Fruit fly (Drosophila melanogaster) whole organism, wandering third instar larva: ENCODE results near the gene dbo.

ENCODE experiments used
- CG32264 ChIP-seq: fragments of 200-800 bp; sonication (Bioruptor generic); optimal IDR thresholded peaks from 2 replicates; lab custom pipeline; 2016; ENCODE audit warnings: missing biosample characterization, missing genetic modification characterization
- CrebA ChIP-seq: fragments of 200-800 bp; sonication (Bioruptor generic); optimal IDR thresholded peaks from 2 replicates; lab custom pipeline; 2016; ENCODE audit warnings: missing biosample characterization, mild to moderate bottlenecking, missing genetic modification characterization, borderline replicate concordance
- Jra ChIP-seq: sonication (Bioruptor generic); optimal IDR thresholded peaks from 2 replicates; lab custom pipeline; 2016; ENCODE audit warnings: missing biosample characterization, missing genetic modification characterization
- OdsH ChIP-seq: fragments of 200-800 bp; sonication (Bioruptor generic); optimal IDR thresholded peaks from 2 replicates; lab custom pipeline; 2016; ENCODE audit warnings: missing biosample characterization, mild to moderate bottlenecking, missing genetic modification characterization
- Vsx2 ChIP-seq: fragments of 200-300, 225-300 bp; sonication (Bioruptor generic); optimal IDR thresholded peaks from 2 replicates; lab custom pipeline; 2018; ENCODE audit warnings: missing biosample characterization, missing genetic modification characterization; ENCODE audit not compliant: partially characterized antibody
- ey ChIP-seq: fragments of 200-800 bp; sonication (Bioruptor generic); optimal IDR thresholded peaks from 2 replicates; lab custom pipeline; 2016; ENCODE audit warnings: missing biosample characterization, missing genetic modification characterization
- h ChIP-seq: fragments of 200-800 bp; sonication (Bioruptor generic); optimal IDR thresholded peaks from 3 replicates; lab custom pipeline; 2016; ENCODE audit warnings: missing biosample characterization, mild to moderate bottlenecking, missing genetic modification characterization
- jim ChIP-seq: fragments of 175-275, 200-325 bp; sonication (Bioruptor generic); optimal IDR thresholded peaks from 2 replicates; lab custom pipeline; 2016; ENCODE audit warnings: missing biosample characterization, mild to moderate bottlenecking, missing genetic modification characterization
- pan ChIP-seq: fragments of >200 bp; optimal IDR thresholded peaks from 2 replicates; lab custom pipeline; 2017
- psq ChIP-seq: fragments of 200-800 bp; sonication (Bioruptor generic); optimal IDR thresholded peaks from 3 replicates; lab custom pipeline; 2017; ENCODE audit warnings: missing biosample characterization, mild to moderate bottlenecking, missing genetic modification characterization, moderate library complexity
- tai ChIP-seq: sonication (Bioruptor generic); optimal IDR thresholded peaks from 2 replicates; lab custom pipeline; 2016; ENCODE audit warnings: missing biosample characterization, missing genetic modification characterization
- usp ChIP-seq: fragments of >200 bp; optimal IDR thresholded peaks from 2 replicates; lab custom pipeline; 2017; ENCODE audit warnings: missing biosample characterization, missing genetic modification characterization

DNA sequence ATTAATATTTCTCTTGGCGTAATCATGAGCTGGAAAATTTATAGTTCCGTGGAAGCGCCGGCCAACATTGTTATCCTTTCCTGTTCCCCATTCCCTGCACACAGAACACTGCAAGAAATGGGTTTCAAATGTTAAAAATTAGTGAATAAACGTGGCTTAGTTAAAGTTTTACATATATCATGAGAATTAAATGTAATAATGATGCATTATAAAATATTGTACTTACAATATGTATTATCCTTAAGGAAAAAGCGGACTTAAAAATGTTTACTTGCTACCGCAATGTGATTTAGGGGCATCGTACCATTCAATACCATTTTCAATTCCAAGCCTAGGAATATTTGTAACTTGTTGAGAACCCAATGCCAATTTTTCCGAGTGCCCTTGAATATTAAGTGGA lies 24.0 kb upstream of the dbo start:
- TF ChIP-seq ey (GFP tag; lab: Kevin White, UChicago) (no peak), pan (lab: Kevin White, UChicago) (no peak), CG32264 (GFP tag; lab: Kevin White, UChicago) (no peak), h (GFP tag; lab: Kevin White, UChicago) (no peak), Vsx2 (GFP tag; lab: Kevin White, UChicago) (no peak), usp (GFP tag; lab: Kevin White, UChicago) (no peak), Jra (GFP tag; lab: Kevin White, UChicago) (no peak), psq (no peak), tai (GFP tag; lab: Kevin White, UChicago) (no peak), jim (GFP tag; lab: Kevin White, UChicago) (no peak), OdsH (no peak), CrebA (GFP tag; lab: Kevin White, UChicago) (no peak)
